Fruit fly (Drosophila melanogaster): ENCODE measurements around the gene S-Lap2.
A peak's percentile ranks its signal among the peaks of the same experiment; 100 is the strongest.

Gene S-Lap2

dm6 chr3L:8603880-8604692 lies 15.6 kb upstream of the S-Lap2 start, which contains the start of the genes CG5989 and CG6282 (continued):
- no peak for TF ChIP-seq kah (GFP tag; optimal IDR thresholded peaks at IDR 0.05)
- peak; percentile 70 for TF ChIP-seq E2f2 (GFP tag; IDR thresholded peaks at IDR 0.05)
- TF ChIP-seq CG7372 (GFP tag; IDR thresholded peaks at IDR 0.05): no peak
- TF ChIP-seq CG2712 (tag; optimal IDR thresholded peaks at IDR 0.05): peak; percentile 24
- no peak for TF ChIP-seq CG34376 (GFP tag; optimal IDR thresholded peaks at IDR 0.05)
- peak; percentile 56 for TF ChIP-seq ATbp (GFP tag; optimal IDR thresholded peaks at IDR 0.05)
- no peak for TF ChIP-seq CG17359 (tag; optimal IDR thresholded peaks at IDR 0.05)
- no peak for TF ChIP-seq cato (GFP tag; optimal IDR thresholded peaks at IDR 0.05; ENCODE audit: borderline replicate concordance)
- TF ChIP-seq ash1 (GFP tag; optimal IDR thresholded peaks at IDR 0.05): no peak
- peak; percentile 28 for TF ChIP-seq az2 (GFP tag; optimal IDR thresholded peaks at IDR 0.05)
- TF ChIP-seq Mrtf (GFP tag; IDR thresholded peaks at IDR 0.05): no peak
- peak; percentile 43 for TF ChIP-seq CG9797 (GFP tag; optimal IDR thresholded peaks at IDR 0.05)
- TF ChIP-seq pita (GFP tag; optimal IDR thresholded peaks at IDR 0.05): peak; percentile 89
- TF ChIP-seq Fer2 (tag; optimal IDR thresholded peaks at IDR 0.05): no peak
- TF ChIP-seq CG31441 (GFP tag; IDR thresholded peaks at IDR 0.05): no peak
- TF ChIP-seq Adf1 (GFP tag; IDR thresholded peaks at IDR 0.05): 0 out of 2 replicates have a peak, but pooled peaks have one; percentile 39
- peak; percentile 34 for TF ChIP-seq onecut (GFP tag; IDR thresholded peaks at IDR 0.05)
- TF ChIP-seq Scr (GFP tag; IDR thresholded peaks at IDR 0.05; ENCODE audit: partially characterized antibody): peak; percentile 54
- peak; percentile 73 for TF ChIP-seq Lhr (GFP tag; optimal IDR thresholded peaks at IDR 0.05)
- TF ChIP-seq HLH4C (GFP tag; IDR thresholded peaks at IDR 0.05; ENCODE audit: partially characterized antibody): peak; percentile 37; the same call in 2 of the 3 replicates
- peak; percentile 36 for TF ChIP-seq ewg (GFP tag; optimal IDR thresholded peaks at IDR 0.05)
- TF ChIP-seq H2.0 (GFP tag; IDR thresholded peaks at IDR 0.05): peak; percentile 57; the same call in 1 of the 2 replicates
- peak; percentile 45 for TF ChIP-seq CG12219 (GFP tag; optimal IDR thresholded peaks at IDR 0.05)
- TF ChIP-seq HLH3B (GFP tag; IDR thresholded peaks at IDR 0.05): peak; percentile 36; the same call in 1 of the 2 replicates
- TF ChIP-seq phol (tag; optimal IDR thresholded peaks at IDR 0.05): peak; percentile 30
- no peak for TF ChIP-seq dan (GFP tag; IDR thresholded peaks at IDR 0.05)
- peak; percentile 81 for TF ChIP-seq exex (tag; optimal IDR thresholded peaks at IDR 0.05)
- TF ChIP-seq NfI (GFP tag; optimal IDR thresholded peaks at IDR 0.05): peak; percentile 12
- peak; percentile 77 for TF ChIP-seq Med (GFP tag)
- TF ChIP-seq Hr3 (GFP tag; optimal IDR thresholded peaks at IDR 0.05): peak; percentile 36
- peak; percentile 65 for TF ChIP-seq CG17328 (GFP tag; IDR thresholded peaks at IDR 0.05)
- no peak for TF ChIP-seq CG4424 (GFP tag; optimal IDR thresholded peaks at IDR 0.05)
- no peak for TF ChIP-seq Hand (GFP tag; optimal IDR thresholded peaks at IDR 0.05)
- TF ChIP-seq Deaf1 (tag; optimal IDR thresholded peaks at IDR 0.05): peak; percentile 14
- peak; percentile 41 for TF ChIP-seq CG15269 (tag; optimal IDR thresholded peaks at IDR 0.05)
- TF ChIP-seq Hmx (GFP tag; optimal IDR thresholded peaks at IDR 0.05): no peak
- TF ChIP-seq CG18599 (GFP tag; optimal IDR thresholded peaks at IDR 0.05): peak; percentile 25
- peak; percentile 11 for TF ChIP-seq CG13624 (GFP tag; optimal IDR thresholded peaks at IDR 0.05)
- TF ChIP-seq CG7556 (GFP tag; optimal IDR thresholded peaks at IDR 0.05): peak; percentile 60
- no peak for TF ChIP-seq tio (GFP tag; optimal IDR thresholded peaks at IDR 0.05)
- TF ChIP-seq Hmr (GFP tag; optimal IDR thresholded peaks at IDR 0.05): peak; percentile 57
- TF ChIP-seq CG13424 (tag; optimal IDR thresholded peaks at IDR 0.05): peak; percentile 39
- TF ChIP-seq sd (tag; optimal IDR thresholded peaks at IDR 0.05): peak; percentile 82
- no peak for TF ChIP-seq CG11093 (GFP tag; IDR thresholded peaks at IDR 0.05)
- TF ChIP-seq Ada2b (GFP tag; IDR thresholded peaks at IDR 0.05): peak; percentile 17; the same call in 1 of the 2 replicates
- TF ChIP-seq Gug (GFP tag; IDR thresholded peaks at IDR 0.05): peak; percentile 56; the same call in 1 of the 4 replicates
